Fruit fly (Drosophila melanogaster): ENCODE measurements around the gene Ctr1C.

DNA sequence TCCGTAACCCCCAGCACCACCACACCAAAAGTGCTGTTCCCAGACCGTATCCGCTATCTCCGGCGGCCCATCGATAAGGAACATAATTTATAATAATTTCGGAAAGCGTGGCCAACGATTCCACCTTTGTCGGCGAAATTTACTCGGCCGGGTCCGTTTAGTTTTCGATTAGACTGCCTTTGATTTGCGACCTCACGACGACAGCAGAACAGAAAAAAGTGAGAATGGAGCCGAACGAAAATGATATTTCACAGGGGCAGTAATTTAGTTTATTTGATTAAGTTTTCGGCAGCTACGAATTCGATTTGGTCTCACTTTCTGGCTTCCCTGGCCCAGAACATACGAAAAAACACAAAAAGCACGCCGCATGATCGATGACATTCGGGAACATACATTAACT, 40.5 kb downstream of the Ctr1C start:
- no peak for TF ChIP-seq insv (optimal IDR thresholded peaks at IDR 0.05)
- no peak for TF ChIP-seq h (optimal IDR thresholded peaks at IDR 0.05)
- TF ChIP-seq ttk (optimal IDR thresholded peaks at IDR 0.05): no peak
